Fruit fly (Drosophila melanogaster): Measurements from ENCODE around the gene CG13032.

CG13032 gene

DNA sequence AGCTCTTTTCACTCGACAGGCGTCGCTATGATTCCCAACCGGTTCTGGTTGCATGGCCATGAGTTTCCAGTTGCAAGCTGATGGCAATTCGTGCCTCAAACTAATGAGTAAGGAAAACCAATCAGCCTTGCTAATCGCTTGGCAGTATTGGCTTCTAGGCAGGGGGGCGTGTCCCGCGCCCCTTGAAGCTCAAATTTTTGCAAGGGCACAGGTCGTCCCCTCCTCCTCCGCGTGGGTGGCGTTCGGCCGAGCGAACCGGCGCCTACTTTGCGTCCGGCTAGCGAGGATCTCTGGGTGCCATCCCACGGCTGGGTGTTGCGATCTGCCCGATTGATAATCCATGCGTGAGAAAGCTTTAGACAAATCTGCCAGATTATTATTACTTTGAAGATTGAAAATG, 20.1 kb upstream of the CG13032 start:
- TF ChIP-seq Pif1A (GFP tag; optimal IDR thresholded peaks at IDR 0.05), result no peak
- no peak for TF ChIP-seq rn (GFP tag; IDR thresholded peaks at IDR 0.05)
- TF ChIP-seq Pif1B (GFP tag; optimal IDR thresholded peaks at IDR 0.05), result no peak
- no peak for TF ChIP-seq CG32121 (GFP tag; IDR thresholded peaks at IDR 0.05)
- TF ChIP-seq CG15710 (tag; optimal IDR thresholded peaks at IDR 0.05), result no peak
- no peak for TF ChIP-seq CG10348 (GFP tag; IDR thresholded peaks at IDR 0.05)
- TF ChIP-seq Ets98B (GFP tag; IDR thresholded peaks at IDR 0.05), result no peak

DNA sequence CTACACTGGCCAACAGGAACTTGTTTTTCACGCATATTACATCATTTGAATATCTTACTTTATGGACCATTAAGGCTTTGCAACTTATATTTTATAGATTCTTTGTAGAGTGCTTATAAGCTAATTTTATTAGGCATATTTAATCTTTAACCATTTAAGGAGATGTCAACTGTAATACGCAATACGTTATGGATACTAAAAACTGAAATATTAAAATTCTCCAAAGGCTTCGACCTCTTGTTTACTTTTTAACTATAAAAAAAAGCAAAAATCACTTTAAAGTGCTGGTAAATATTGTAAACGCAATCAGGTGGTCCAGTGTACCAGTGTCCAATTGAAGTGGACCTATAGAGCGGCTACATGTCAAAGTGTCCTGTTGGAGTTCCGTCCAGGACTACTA, 16.8 kb upstream of the CG13032 start:
- TF ChIP-seq D1 (tag; optimal IDR thresholded peaks at IDR 0.05), result no peak
- TF ChIP-seq Pif1B (GFP tag; optimal IDR thresholded peaks at IDR 0.05), result no peak
- TF ChIP-seq CG34367 (tag; optimal IDR thresholded peaks at IDR 0.05), result peak; percentile 6
- TF ChIP-seq CG9948 (tag; optimal IDR thresholded peaks at IDR 0.05), result peak; percentile 58
- peak; percentile 55 for TF ChIP-seq CG8301 (tag; optimal IDR thresholded peaks at IDR 0.05)
- no peak for TF ChIP-seq gl (tag; optimal IDR thresholded peaks at IDR 0.05)
- peak; percentile 25 for TF ChIP-seq CG17806 (tag; optimal IDR thresholded peaks at IDR 0.05)
- no peak for TF ChIP-seq CG4496 (GFP tag; IDR thresholded peaks at IDR 0.05)
- no peak for TF ChIP-seq CG12605 (GFP tag; IDR thresholded peaks at IDR 0.05)
- TF ChIP-seq CG32121 (GFP tag; IDR thresholded peaks at IDR 0.05), result no peak
- TF ChIP-seq Pif1A (GFP tag; optimal IDR thresholded peaks at IDR 0.05), result no peak
- TF ChIP-seq Snoo (tag; optimal IDR thresholded peaks at IDR 0.05), result no peak
- TF ChIP-seq Ets98B (GFP tag; IDR thresholded peaks at IDR 0.05), result no peak
- no peak for TF ChIP-seq EcR (GFP tag; optimal IDR thresholded peaks at IDR 0.05)
- peak; percentile 21 for TF ChIP-seq CG15710 (tag; optimal IDR thresholded peaks at IDR 0.05)
- TF ChIP-seq CG14655 (GFP tag; optimal IDR thresholded peaks at IDR 0.05), result peak; percentile 68
- no peak for TF ChIP-seq rn (GFP tag; IDR thresholded peaks at IDR 0.05)
- TF ChIP-seq CG8159 (tag; optimal IDR thresholded peaks at IDR 0.05), result peak; percentile 51
- no peak for TF ChIP-seq CG13204 (GFP tag; optimal IDR thresholded peaks at IDR 0.05)
- peak; percentile 11; the same call in 1 of the 3 replicates for TF ChIP-seq fd96Ca (GFP tag; IDR thresholded peaks at IDR 0.05)
- TF ChIP-seq CG10348 (GFP tag; IDR thresholded peaks at IDR 0.05), result no peak

DNA sequence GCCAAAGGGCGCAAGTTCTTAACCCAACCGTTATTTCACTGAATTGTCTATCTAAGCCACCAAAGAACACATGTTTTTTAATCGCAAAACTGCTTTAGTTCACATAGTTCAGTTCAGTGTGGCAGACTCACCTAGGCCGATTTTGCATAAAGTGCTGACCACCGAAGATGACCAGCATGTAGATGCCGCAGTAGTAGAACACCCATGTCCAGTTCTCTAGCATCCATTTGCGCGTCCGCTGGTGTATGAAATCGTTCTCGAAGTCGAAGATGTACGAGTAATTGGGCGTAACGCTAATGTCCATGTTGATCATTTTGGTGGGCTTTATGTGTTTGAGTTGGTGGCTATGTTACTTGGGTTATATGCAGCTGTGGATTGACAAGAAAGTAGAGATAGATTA, 14.7 kb upstream of the CG13032 start:
- TF ChIP-seq CG9948 (tag; optimal IDR thresholded peaks at IDR 0.05) (no peak), Snoo (tag; optimal IDR thresholded peaks at IDR 0.05) (no peak), rn (GFP tag; IDR thresholded peaks at IDR 0.05) (no peak), CG17806 (tag; optimal IDR thresholded peaks at IDR 0.05) (no peak), CG12605 (GFP tag; IDR thresholded peaks at IDR 0.05) (no peak), CG14655 (GFP tag; optimal IDR thresholded peaks at IDR 0.05) (no peak), CG15710 (tag; optimal IDR thresholded peaks at IDR 0.05) (no peak)

DNA sequence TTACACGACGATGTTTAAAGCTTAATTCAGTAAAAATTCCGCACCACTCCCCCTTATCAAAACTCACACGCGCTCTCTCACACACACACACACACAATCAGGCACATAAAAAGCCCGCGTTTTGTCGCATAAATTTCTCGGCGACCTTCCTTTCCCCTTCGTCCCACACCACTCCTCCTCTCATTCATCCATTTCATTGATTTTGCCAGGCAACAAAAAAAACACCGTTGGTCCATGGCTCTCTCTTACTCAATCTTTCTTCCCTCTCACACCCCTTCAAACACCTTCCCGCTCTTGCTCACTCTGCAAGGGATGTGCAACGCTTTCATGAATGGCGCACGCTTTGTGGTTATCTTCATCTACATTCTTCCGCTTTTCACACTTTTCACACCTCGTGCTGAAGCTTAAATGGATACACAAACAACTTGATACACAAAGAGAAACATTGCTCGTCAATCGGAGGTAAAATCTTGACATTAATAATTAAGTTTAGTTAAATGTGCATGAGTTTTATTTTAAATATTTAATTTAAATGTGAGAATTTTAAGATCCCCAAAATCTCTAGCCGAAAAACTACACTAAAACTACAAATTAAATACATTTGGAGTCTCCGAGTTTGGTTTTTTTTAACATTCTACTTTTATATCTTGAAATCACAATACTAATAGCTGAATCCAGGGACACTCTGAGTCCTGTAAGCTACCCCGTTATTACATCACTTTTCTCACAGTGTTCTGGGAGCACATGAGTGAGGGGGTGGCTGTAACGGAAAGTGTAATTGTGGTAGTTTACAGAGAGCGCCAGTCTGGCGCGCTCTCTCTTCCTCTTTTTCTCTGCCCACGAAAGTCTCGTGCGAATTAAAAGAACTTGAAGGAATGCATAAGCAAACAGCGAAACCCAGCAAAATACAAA, 13.5 kb upstream of the CG13032 start:
- TF ChIP-seq CG9948 (tag; optimal IDR thresholded peaks at IDR 0.05) (peak; percentile 98), CG8301 (tag; optimal IDR thresholded peaks at IDR 0.05) (peak; percentile 97), Pif1B (GFP tag; optimal IDR thresholded peaks at IDR 0.05) (peak; percentile 96), CG10348 (GFP tag; IDR thresholded peaks at IDR 0.05) (peak; percentile 75; the same call in 1 of the 2 replicates), CG12605 (GFP tag; IDR thresholded peaks at IDR 0.05) (peak; percentile 87), CG4496 (GFP tag; IDR thresholded peaks at IDR 0.05) (peak; percentile 96), CG17806 (tag; optimal IDR thresholded peaks at IDR 0.05) (peak; percentile 96), CG15710 (tag; optimal IDR thresholded peaks at IDR 0.05) (peak; percentile 98), CG14655 (GFP tag; optimal IDR thresholded peaks at IDR 0.05) (peak; percentile 99), Snoo (tag; optimal IDR thresholded peaks at IDR 0.05) (peak; percentile 97), CG8159 (tag; optimal IDR thresholded peaks at IDR 0.05) (peak; percentile 98), Pif1A (GFP tag; optimal IDR thresholded peaks at IDR 0.05) (peak; percentile 97), Ets98B (GFP tag; IDR thresholded peaks at IDR 0.05) (peak; percentile 89), D1 (tag; optimal IDR thresholded peaks at IDR 0.05) (peak; percentile 98), CG13204 (GFP tag; optimal IDR thresholded peaks at IDR 0.05) (peak; percentile 84), CG34367 (tag; optimal IDR thresholded peaks at IDR 0.05) (peak; percentile 92), fd96Ca (GFP tag; IDR thresholded peaks at IDR 0.05) (peak; percentile 95), EcR (GFP tag; optimal IDR thresholded peaks at IDR 0.05) (peak; percentile 7), rn (GFP tag; IDR thresholded peaks at IDR 0.05) (peak; percentile 96), gl (tag; optimal IDR thresholded peaks at IDR 0.05) (peak; percentile 90), CG32121 (GFP tag; IDR thresholded peaks at IDR 0.05) (peak; percentile 94)

dm6 chr3L:16661167-16662109, 12.3 kb upstream of the CG13032 start, which contains the start of gene Baldspot:
Gene Baldspot (minus strand): TSS chr3L:16661615.
- peak; percentile 70 for TF ChIP-seq gl (tag; optimal IDR thresholded peaks at IDR 0.05)
- TF ChIP-seq CG14655 (GFP tag; optimal IDR thresholded peaks at IDR 0.05), result peak; percentile 90
- peak; percentile 50 for TF ChIP-seq CG4496 (GFP tag; IDR thresholded peaks at IDR 0.05)
- TF ChIP-seq CG8159 (tag; optimal IDR thresholded peaks at IDR 0.05), result peak; percentile 88
- no peak for TF ChIP-seq CG13204 (GFP tag; optimal IDR thresholded peaks at IDR 0.05)
- TF ChIP-seq CG9948 (tag; optimal IDR thresholded peaks at IDR 0.05), result peak; percentile 81
- TF ChIP-seq rn (GFP tag; IDR thresholded peaks at IDR 0.05), result no peak
- TF ChIP-seq CG8301 (tag; optimal IDR thresholded peaks at IDR 0.05), result peak; percentile 91
- peak; percentile 64 for TF ChIP-seq EcR (GFP tag; optimal IDR thresholded peaks at IDR 0.05)
- TF ChIP-seq CG32121 (GFP tag; IDR thresholded peaks at IDR 0.05), result peak; percentile 63; the same call in 1 of the 2 replicates
- TF ChIP-seq Ets98B (GFP tag; IDR thresholded peaks at IDR 0.05), result peak; percentile 66
- peak; percentile 85 for TF ChIP-seq D1 (tag; optimal IDR thresholded peaks at IDR 0.05)
- peak; percentile 93 for TF ChIP-seq Pif1A (GFP tag; optimal IDR thresholded peaks at IDR 0.05)
- peak; percentile 62 for TF ChIP-seq Snoo (tag; optimal IDR thresholded peaks at IDR 0.05)
- peak; percentile 69 for TF ChIP-seq CG12605 (GFP tag; IDR thresholded peaks at IDR 0.05)
- peak; percentile 79 for TF ChIP-seq CG17806 (tag; optimal IDR thresholded peaks at IDR 0.05)
- TF ChIP-seq Pif1B (GFP tag; optimal IDR thresholded peaks at IDR 0.05), result peak; percentile 84
- peak; percentile 85 for TF ChIP-seq fd96Ca (GFP tag; IDR thresholded peaks at IDR 0.05)
- TF ChIP-seq CG10348 (GFP tag; IDR thresholded peaks at IDR 0.05), result no peak
- TF ChIP-seq CG34367 (tag; optimal IDR thresholded peaks at IDR 0.05), result peak; percentile 27
- TF ChIP-seq CG15710 (tag; optimal IDR thresholded peaks at IDR 0.05), result peak; percentile 44
